Worm (Caenorhabditis elegans): ENCODE data around the gene F02C9.2.

F02C9.2 gene

ce11 chrV:3163143-3163542 is 29.6 kb downstream of the F02C9.2 start:
- TF ChIP-seq nhr-237 (tag; optimal IDR thresholded peaks at IDR 0.05) (no peak), tbx-2 (tag; optimal IDR thresholded peaks at IDR 0.05) (no peak), ceh-9 (tag; optimal IDR thresholded peaks at IDR 0.05) (no peak), R02D3.7 (tag; optimal IDR thresholded peaks at IDR 0.05) (no peak), elt-3 (tag; optimal IDR thresholded peaks at IDR 0.05) (no peak), eor-1 (tag; optimal IDR thresholded peaks at IDR 0.05) (no peak), lsy-12 (tag; optimal IDR thresholded peaks at IDR 0.05) (no peak), jun-1 (tag; optimal IDR thresholded peaks at IDR 0.05) (no peak), unc-62 (GFP tag; optimal IDR thresholded peaks at IDR 0.05) (no peak), egl-27 (tag; optimal IDR thresholded peaks at IDR 0.05) (no peak), hmg-11 (tag; optimal IDR thresholded peaks at IDR 0.05) (no peak), elt-2 (tag; optimal IDR thresholded peaks at IDR 0.05) (no peak), nhr-25 (tag; optimal IDR thresholded peaks at IDR 0.05) (no peak), ceh-28 (tag; optimal IDR thresholded peaks at IDR 0.05) (no peak), daf-12 (tag; optimal IDR thresholded peaks at IDR 0.05) (no peak), ceh-82 (tag; optimal IDR thresholded peaks at IDR 0.05) (no peak), fkh-2 (tag; optimal IDR thresholded peaks at IDR 0.05) (no peak), aly-2 (tag; optimal IDR thresholded peaks at IDR 0.05) (no peak)

ce11 chrV:3165438-3165837 is 31.9 kb downstream of the F02C9.2 start, which contains the start of gene C36C5.14:
Gene C36C5.14, minus strand, starts transcription at chrV:3165538.
- no peak for TF ChIP-seq nhr-28 (tag; optimal IDR thresholded peaks at IDR 0.05)
- no peak for TF ChIP-seq lin-39 (tag; optimal IDR thresholded peaks at IDR 0.05)
- TF ChIP-seq ceh-16 (tag; optimal IDR thresholded peaks at IDR 0.05) = no peak
- TF ChIP-seq fos-1 (tag; optimal IDR thresholded peaks at IDR 0.05) = no peak
- no peak for TF ChIP-seq snpc-4 (tag; optimal IDR thresholded peaks at IDR 0.05)
- TF ChIP-seq elt-2 (tag; optimal IDR thresholded peaks at IDR 0.05) = no peak
- TF ChIP-seq pqm-1 (tag; optimal IDR thresholded peaks at IDR 0.05) = no peak
- no peak for TF ChIP-seq nhr-43 (tag; optimal IDR thresholded peaks at IDR 0.05; ENCODE audit: poor library complexity, severe bottlenecking)

ce11 chrV:3166260-3166659 is 32.8 kb downstream of the F02C9.2 start, which contains the start of gene C36C5.4:
Gene C36C5.4, plus strand, starts transcription at chrV:3166560.
- no peak for TF ChIP-seq daf-12 (tag; optimal IDR thresholded peaks at IDR 0.05)
- TF ChIP-seq nhr-28 (tag; optimal IDR thresholded peaks at IDR 0.05) = no peak
- TF ChIP-seq nhr-237 (tag; optimal IDR thresholded peaks at IDR 0.05) = no peak
- TF ChIP-seq ceh-28 (tag; optimal IDR thresholded peaks at IDR 0.05) = no peak
- TF ChIP-seq nhr-12 (tag; optimal IDR thresholded peaks at IDR 0.05) = no peak
- TF ChIP-seq skn-1 (tag; optimal IDR thresholded peaks at IDR 0.05) = no peak
- no peak for TF ChIP-seq elt-3 (tag; optimal IDR thresholded peaks at IDR 0.05)
- no peak for TF ChIP-seq elt-2 (tag; optimal IDR thresholded peaks at IDR 0.05)
- no peak for TF ChIP-seq unc-62 (GFP tag; optimal IDR thresholded peaks at IDR 0.05)
- no peak for TF ChIP-seq fkh-2 (tag; optimal IDR thresholded peaks at IDR 0.05)

ce11 chrV:3168650-3169049 is 35.1 kb downstream of the F02C9.2 start, which contains the start of gene C36C5.15:
Gene C36C5.15, minus strand, starts transcription at chrV:3168750.
- TF ChIP-seq nhr-43 (tag; optimal IDR thresholded peaks at IDR 0.05; ENCODE audit: poor library complexity, severe bottlenecking) (no peak), lin-39 (tag; optimal IDR thresholded peaks at IDR 0.05) (no peak), ztf-11 (tag; optimal IDR thresholded peaks at IDR 0.05) (no peak), ztf-4 (tag; optimal IDR thresholded peaks at IDR 0.05) (no peak), nhr-12 (tag; optimal IDR thresholded peaks at IDR 0.05) (no peak), nhr-28 (tag; optimal IDR thresholded peaks at IDR 0.05) (no peak), R02D3.7 (tag; optimal IDR thresholded peaks at IDR 0.05) (no peak), hmg-11 (tag; optimal IDR thresholded peaks at IDR 0.05) (no peak), lsy-12 (tag; optimal IDR thresholded peaks at IDR 0.05) (no peak), pqm-1 (tag; optimal IDR thresholded peaks at IDR 0.05) (no peak), unc-62 (GFP tag; optimal IDR thresholded peaks at IDR 0.05) (no peak), mdl-1 (tag; optimal IDR thresholded peaks at IDR 0.05) (no peak), ama-1 (optimal IDR thresholded peaks at IDR 0.05) (no peak), ceh-9 (tag; optimal IDR thresholded peaks at IDR 0.05) (no peak), tbx-2 (tag; optimal IDR thresholded peaks at IDR 0.05) (no peak), nhr-23 (tag; optimal IDR thresholded peaks at IDR 0.05) (no peak), ceh-82 (tag; optimal IDR thresholded peaks at IDR 0.05) (no peak), ceh-28 (tag; optimal IDR thresholded peaks at IDR 0.05) (no peak), nhr-77 (tag; optimal IDR thresholded peaks at IDR 0.05) (no peak)

ce11 chrV:3169838-3170237 is 36.3 kb downstream of the F02C9.2 start, which contains the start of gene srbc-6:
Gene srbc-6, plus strand, starts transcription at chrV:3170138.
- no peak for TF ChIP-seq egl-5 (tag; optimal IDR thresholded peaks at IDR 0.05)
- no peak for TF ChIP-seq sea-2 (GFP tag; optimal IDR thresholded peaks at IDR 0.05)
- no peak for TF ChIP-seq ceh-82 (tag; optimal IDR thresholded peaks at IDR 0.05)
- TF ChIP-seq ztf-11 (tag; optimal IDR thresholded peaks at IDR 0.05) = no peak
- TF ChIP-seq ceh-16 (tag; optimal IDR thresholded peaks at IDR 0.05) = no peak
- TF ChIP-seq ceh-28 (tag; optimal IDR thresholded peaks at IDR 0.05) = no peak
- TF ChIP-seq nhr-43 (tag; optimal IDR thresholded peaks at IDR 0.05; ENCODE audit: poor library complexity, severe bottlenecking) = no peak
- TF ChIP-seq fkh-10 (GFP tag; optimal IDR thresholded peaks at IDR 0.05) = no peak
- no peak for TF ChIP-seq daf-12 (tag; optimal IDR thresholded peaks at IDR 0.05)
- no peak for TF ChIP-seq lsy-12 (tag; optimal IDR thresholded peaks at IDR 0.05)
- no peak for TF ChIP-seq nhr-12 (tag; optimal IDR thresholded peaks at IDR 0.05)
- TF ChIP-seq unc-62 (GFP tag; optimal IDR thresholded peaks at IDR 0.05) = no peak
- TF ChIP-seq snpc-4 (tag; optimal IDR thresholded peaks at IDR 0.05) = no peak
- no peak for TF ChIP-seq elt-2 (tag; optimal IDR thresholded peaks at IDR 0.05)
- TF ChIP-seq ama-1 (optimal IDR thresholded peaks at IDR 0.05) = no peak
- TF ChIP-seq ceh-9 (tag; optimal IDR thresholded peaks at IDR 0.05) = no peak
- no peak for TF ChIP-seq pqm-1 (tag; optimal IDR thresholded peaks at IDR 0.05)
- no peak for TF ChIP-seq nhr-67 (tag; optimal IDR thresholded peaks at IDR 0.05)

All from whole organism, L3 larva.